Worm (Caenorhabditis elegans): Measurements from ENCODE around the gene pho-10.

The pho-10 gene

DNA sequence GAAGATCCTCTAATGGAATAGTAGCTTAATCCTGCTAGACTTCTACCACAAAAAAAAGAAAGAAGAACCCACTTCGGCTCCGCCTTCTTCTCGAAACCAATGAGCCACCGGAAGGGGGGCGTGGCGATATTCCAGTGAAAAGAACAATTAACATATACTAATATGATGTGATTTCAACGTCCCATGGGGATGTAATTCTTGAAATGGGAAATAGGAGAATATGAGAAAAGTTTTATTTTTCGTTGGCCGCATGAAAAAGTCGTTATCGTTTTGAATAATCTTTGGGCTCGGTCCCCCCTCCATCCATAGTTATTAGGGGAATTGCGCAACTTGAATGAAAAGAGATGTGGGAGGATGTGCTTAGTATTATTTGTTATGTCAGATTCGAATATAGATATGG, 20.1 kb downstream of the pho-10 start, which contains the start of gene unc-4:
unc-4 (minus strand) TSS at position 101 of the 400 bp plus-strand sequence.
- TF ChIP-seq pqm-1 (tag; optimal IDR thresholded peaks at IDR 0.05) (no peak), elt-1 (tag; optimal IDR thresholded peaks at IDR 0.05) (peak; percentile 4), ZK546.5 (tag; optimal IDR thresholded peaks at IDR 0.05) (no peak)

DNA sequence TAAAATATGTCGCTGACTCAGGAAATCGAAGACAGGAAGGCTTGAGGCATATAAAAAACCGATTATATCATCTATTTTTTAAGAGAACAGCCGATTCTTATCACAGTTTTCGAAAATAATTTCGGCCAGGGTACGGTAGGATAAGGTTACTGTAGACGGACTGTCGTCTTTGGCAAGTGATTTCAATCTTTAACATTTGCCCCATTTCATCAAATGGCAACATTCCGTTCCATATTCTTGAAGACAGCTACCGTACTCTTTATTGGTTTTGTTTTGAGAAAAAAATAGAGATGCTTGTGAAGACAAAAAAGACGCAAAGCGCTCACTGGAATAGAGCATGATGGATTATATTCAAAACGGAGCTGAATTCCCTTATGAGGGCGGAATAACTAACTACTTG, 21.6 kb downstream of the pho-10 start:
- TF ChIP-seq lsy-12 (tag; optimal IDR thresholded peaks at IDR 0.05) = no peak
- no peak for TF ChIP-seq egl-27 (tag; optimal IDR thresholded peaks at IDR 0.05)
- no peak for TF ChIP-seq nhr-23 (tag; optimal IDR thresholded peaks at IDR 0.05)
- no peak for TF ChIP-seq ceh-16 (tag; optimal IDR thresholded peaks at IDR 0.05)
- no peak for TF ChIP-seq unc-62 (GFP tag; optimal IDR thresholded peaks at IDR 0.05)
- TF ChIP-seq ceh-82 (tag; optimal IDR thresholded peaks at IDR 0.05) = no peak
- TF ChIP-seq snpc-4 (tag; optimal IDR thresholded peaks at IDR 0.05) = no peak
- TF ChIP-seq nhr-237 (tag; optimal IDR thresholded peaks at IDR 0.05) = no peak
- TF ChIP-seq hmg-11 (tag; optimal IDR thresholded peaks at IDR 0.05) = no peak
- no peak for TF ChIP-seq fos-1 (tag; optimal IDR thresholded peaks at IDR 0.05)
- TF ChIP-seq daf-12 (tag; optimal IDR thresholded peaks at IDR 0.05) = no peak
- TF ChIP-seq tbx-2 (tag; optimal IDR thresholded peaks at IDR 0.05) = no peak
- TF ChIP-seq ztf-11 (tag; optimal IDR thresholded peaks at IDR 0.05) = no peak
- TF ChIP-seq ama-1 (optimal IDR thresholded peaks at IDR 0.05) = no peak
- TF ChIP-seq nfya-1 (tag; optimal IDR thresholded peaks at IDR 0.05; ENCODE audit: insufficient read depth) = no peak
- TF ChIP-seq elt-1 (tag; optimal IDR thresholded peaks at IDR 0.05) = no peak
- no peak for TF ChIP-seq nhr-11 (tag; optimal IDR thresholded peaks at IDR 0.05)
- no peak for TF ChIP-seq pqm-1 (tag; optimal IDR thresholded peaks at IDR 0.05)
- TF ChIP-seq elt-3 (tag; optimal IDR thresholded peaks at IDR 0.05) = no peak

DNA sequence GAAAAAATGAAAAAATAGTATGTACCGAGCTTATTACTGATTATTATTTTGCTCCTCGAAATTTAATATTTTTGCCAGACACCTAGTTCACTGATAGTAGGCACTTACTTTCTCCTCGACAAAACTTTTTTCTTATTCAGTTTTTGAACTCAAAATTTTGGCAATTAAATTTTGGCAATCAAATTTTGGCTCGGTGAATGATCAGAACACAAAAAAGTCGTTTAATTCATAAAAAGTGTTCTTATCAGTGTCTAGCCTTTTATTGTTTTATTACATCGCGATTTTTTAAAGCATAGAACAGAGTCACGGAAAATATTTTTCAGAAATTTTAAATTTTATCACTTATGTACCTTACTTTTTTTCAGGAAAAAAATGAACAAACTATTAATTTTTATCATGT, 25.2 kb downstream of the pho-10 start:
- TF ChIP-seq elt-2 (tag; optimal IDR thresholded peaks at IDR 0.05) (peak; percentile 72), ztf-11 (tag; optimal IDR thresholded peaks at IDR 0.05) (no peak), ceh-16 (tag; optimal IDR thresholded peaks at IDR 0.05) (no peak), ZK546.5 (tag; optimal IDR thresholded peaks at IDR 0.05) (no peak), zag-1 (tag; optimal IDR thresholded peaks at IDR 0.05) (no peak), mdl-1 (tag; optimal IDR thresholded peaks at IDR 0.05) (no peak), pqm-1 (tag; optimal IDR thresholded peaks at IDR 0.05) (peak; percentile 58)

DNA sequence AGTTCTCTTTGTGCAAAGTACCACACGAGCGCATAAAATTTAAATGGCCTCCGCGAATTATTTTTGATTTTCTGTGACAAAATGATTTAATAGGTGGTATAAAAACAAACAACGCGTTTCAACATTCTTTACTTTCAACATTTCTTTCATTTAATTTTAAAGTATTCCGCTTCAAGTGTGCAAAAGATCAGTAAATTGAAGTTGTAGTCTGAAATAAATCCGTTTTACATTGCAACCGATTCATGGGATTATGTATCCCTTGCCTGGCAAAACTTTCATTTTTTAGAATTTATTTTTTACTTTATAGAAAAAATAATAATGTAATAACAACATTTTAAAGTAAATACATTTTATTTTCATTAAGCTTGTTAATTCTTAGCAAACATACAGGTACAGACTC, 25.9 kb downstream of the pho-10 start, which contains the start of gene F26C11.1:
F26C11.1 (plus strand) TSS at position 301 of the 400 bp plus-strand sequence.
- TF ChIP-seq R02D3.7 (tag; optimal IDR thresholded peaks at IDR 0.05) (no peak), ama-1 (optimal IDR thresholded peaks at IDR 0.05) (no peak), unc-39 (tag; optimal IDR thresholded peaks at IDR 0.05) (no peak), elt-1 (tag; optimal IDR thresholded peaks at IDR 0.05) (no peak), sea-2 (GFP tag; optimal IDR thresholded peaks at IDR 0.05) (no peak), nhr-67 (tag; optimal IDR thresholded peaks at IDR 0.05) (no peak), fkh-10 (GFP tag; optimal IDR thresholded peaks at IDR 0.05) (no peak), ceh-28 (tag; optimal IDR thresholded peaks at IDR 0.05) (no peak), mml-1 (tag; optimal IDR thresholded peaks at IDR 0.05) (no peak), fkh-2 (tag; optimal IDR thresholded peaks at IDR 0.05) (no peak)

- peak; percentile 69 for TF ChIP-seq snpc-4 (tag; optimal IDR thresholded peaks at IDR 0.05)
- TF ChIP-seq jun-1 (tag; optimal IDR thresholded peaks at IDR 0.05) = no peak
- peak; percentile 14 for TF ChIP-seq ceh-28 (tag; optimal IDR thresholded peaks at IDR 0.05)
- peak; percentile 52 for TF ChIP-seq lin-15B (tag; optimal IDR thresholded peaks at IDR 0.05)
- TF ChIP-seq ztf-11 (tag; optimal IDR thresholded peaks at IDR 0.05) = no peak
- TF ChIP-seq unc-62 (GFP tag; optimal IDR thresholded peaks at IDR 0.05) = no peak
- TF ChIP-seq nhr-11 (tag; optimal IDR thresholded peaks at IDR 0.05) = no peak
- TF ChIP-seq nhr-25 (tag; optimal IDR thresholded peaks at IDR 0.05) = peak; percentile 26
- no peak for TF ChIP-seq skn-1 (tag; optimal IDR thresholded peaks at IDR 0.05)
- TF ChIP-seq nhr-77 (tag; optimal IDR thresholded peaks at IDR 0.05) = peak; percentile 17
- no peak for TF ChIP-seq fos-1 (tag; optimal IDR thresholded peaks at IDR 0.05)
- TF ChIP-seq pha-4 (tag; optimal IDR thresholded peaks at IDR 0.05) = peak; percentile 78
- TF ChIP-seq egl-5 (tag; optimal IDR thresholded peaks at IDR 0.05) = peak; percentile 9
- TF ChIP-seq nhr-23 (tag; optimal IDR thresholded peaks at IDR 0.05) = peak; percentile 87
- TF ChIP-seq nhr-67 (tag; optimal IDR thresholded peaks at IDR 0.05) = no peak
- TF ChIP-seq elt-2 (tag; optimal IDR thresholded peaks at IDR 0.05) = peak; percentile 21
- peak; percentile 97 for TF ChIP-seq nfya-1 (tag; optimal IDR thresholded peaks at IDR 0.05; ENCODE audit: insufficient read depth)
- no peak for TF ChIP-seq egl-27 (tag; optimal IDR thresholded peaks at IDR 0.05)
- TF ChIP-seq R02D3.7 (tag; optimal IDR thresholded peaks at IDR 0.05) = peak; percentile 28
- peak; percentile 52 for TF ChIP-seq hmg-11 (tag; optimal IDR thresholded peaks at IDR 0.05)
- peak; percentile 37 for TF ChIP-seq nhr-43 (tag; optimal IDR thresholded peaks at IDR 0.05; ENCODE audit: poor library complexity, severe bottlenecking)
- peak; percentile 14 for TF ChIP-seq lin-39 (tag; optimal IDR thresholded peaks at IDR 0.05)
Measured at ce11 chrII:9892409-9892808, 28.0 kb downstream of the pho-10 start, which contains the start of gene C08H9.16. TSS of gene C08H9.16 (plus strand) at chrII:9892778.
